Fruit fly (Drosophila melanogaster): ENCODE measurements around the gene modSP.

The modSP gene

dm6 chr3R:16604715-16605114, 50.7 kb downstream of the modSP start, which contains the start of gene CG10345:
TSS of gene CG10345 (minus strand) at chr3R:16604861.
- TF ChIP-seq CG12605 (GFP tag; IDR thresholded peaks at IDR 0.05): no peak
- no peak for TF ChIP-seq CG13204 (GFP tag; optimal IDR thresholded peaks at IDR 0.05)
- TF ChIP-seq Ets98B (GFP tag; IDR thresholded peaks at IDR 0.05): no peak
